Worm (Caenorhabditis elegans) whole organism, L3 larva: ENCODE measurements around the gene stn-2.

Experiments
- ceh-16 ChIP-seq: sonication (generic microtip); optimal IDR thresholded peaks from 2 replicates; lab custom pipeline; 2017; ENCODE audit warnings: missing biosample characterization, missing genetic modification characterization
- daf-12 ChIP-seq: fragments of 150-350 bp; optimal IDR thresholded peaks from 2 replicates; lab custom pipeline; 2014; ENCODE audit warnings: missing biosample characterization, missing genetic modification reagents, missing genetic modification characterization
- fos-1 ChIP-seq: fragments of 150-350 bp; optimal IDR thresholded peaks from 2 replicates; lab custom pipeline; 2014; ENCODE audit warnings: missing biosample characterization, missing genetic modification characterization
- nfya-1 ChIP-seq: sonication (generic microtip); optimal IDR thresholded peaks from 2 replicates; lab custom pipeline; 2017; ENCODE audit warnings: missing genetic modification characterization, mild to moderate bottlenecking, missing compliant biosample characterization, antibody characterized with exemption, moderate library complexity; ENCODE audit not compliant: insufficient read depth
- nhr-28 ChIP-seq: fragments of 150-350 bp; optimal IDR thresholded peaks from 2 replicates; lab custom pipeline; 2014; ENCODE audit warnings: missing biosample characterization, missing genetic modification characterization
- pqm-1 ChIP-seq: fragments of 150-350 bp; optimal IDR thresholded peaks from 2 replicates; lab custom pipeline; 2017; ENCODE audit warnings: missing biosample characterization, missing genetic modification characterization, inconsistent platforms

DNA sequence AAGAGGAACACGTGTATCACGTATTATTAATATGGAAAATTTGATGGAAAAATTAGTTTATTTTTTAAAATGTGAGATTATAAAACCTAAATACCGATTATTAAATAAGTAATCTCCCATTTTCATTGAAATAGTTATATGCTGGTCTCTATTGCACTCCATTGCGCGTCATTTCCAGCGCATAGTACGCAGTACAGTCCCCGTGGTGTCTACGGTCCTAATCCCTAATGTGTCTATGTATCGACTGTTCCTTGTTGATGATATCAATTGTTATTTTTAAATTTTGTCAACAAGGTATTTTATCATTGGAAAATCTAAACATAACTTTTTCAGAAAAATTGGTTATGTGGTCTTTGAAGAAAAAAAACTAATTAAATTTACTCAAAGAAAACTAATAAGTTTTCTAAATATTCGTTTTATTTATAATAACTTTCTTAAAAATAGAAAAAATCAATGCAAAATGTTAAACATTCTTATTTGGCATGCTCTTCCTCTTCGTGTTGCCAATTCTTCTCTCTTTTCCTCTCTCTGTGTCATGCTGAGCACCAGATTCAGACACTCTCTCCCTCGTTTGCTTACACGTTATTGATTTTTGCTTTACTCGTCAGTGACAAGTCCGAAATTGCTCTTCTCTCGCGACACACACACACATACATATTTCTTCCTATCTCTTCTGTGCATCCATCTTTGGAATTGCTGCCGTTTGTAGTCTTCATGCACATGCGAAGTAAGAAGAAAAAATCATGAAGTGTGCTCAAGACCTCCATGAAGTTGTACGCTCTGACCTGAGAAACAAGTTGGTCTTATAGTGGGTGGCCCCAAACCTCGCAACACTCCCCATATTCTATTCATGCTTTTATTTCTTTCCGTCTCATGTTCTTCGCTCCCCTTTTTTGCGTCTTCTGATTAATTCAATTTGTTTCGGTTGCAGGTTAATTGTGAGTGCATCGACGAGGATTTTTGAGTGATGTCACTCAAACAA lies 1.8 kb upstream of the stn-2 start, which contains the start of gene unc-18:
- TF ChIP-seq fos-1 (no peak), nhr-28 (tag; lab: Kevin White, UChicago) (no peak), nfya-1 (tag; lab: Kevin White, UChicago) (peak; percentile 65), pqm-1 (tag; lab: Kevin White, UChicago) (no peak), ceh-16 (tag; lab: Kevin White, UChicago) (no peak), daf-12 (tag; lab: Kevin White, UChicago) (no peak)
